Worm (Caenorhabditis elegans) whole organism, late embryonic: ENCODE measurements around the gene M03B6.1.

Experiments
- C08G9.2 ChIP-seq: sonication (generic microtip); optimal IDR thresholded peaks from 2 replicates; lab custom pipeline; 2016; ENCODE audit warnings: mild to moderate bottlenecking, missing genetic modification characterization, moderate library complexity, missing compliant biosample characterization
- K02D7.2 ChIP-seq: sonication (generic microtip); optimal IDR thresholded peaks from 2 replicates; lab custom pipeline; 2017; ENCODE audit warnings: mild to moderate bottlenecking, missing genetic modification characterization, missing compliant biosample characterization
- K09A11.1 ChIP-seq: sonication (generic microtip); optimal IDR thresholded peaks from 2 replicates; lab custom pipeline; 2017; ENCODE audit warnings: antibody characterized with exemption, mild to moderate bottlenecking, missing genetic modification characterization, missing compliant biosample characterization; ENCODE audit not compliant: insufficient read depth
- T23F11.4 ChIP-seq: fragments of 200-800 bp; sonication (Bioruptor generic); optimal IDR thresholded peaks from 2 replicates; lab custom pipeline; 2018; ENCODE audit warnings: mild to moderate bottlenecking, missing genetic modification characterization, missing compliant biosample characterization
- ahr-1 ChIP-seq: sonication (generic microtip); optimal IDR thresholded peaks from 2 replicates; lab custom pipeline; 2016; ENCODE audit warnings: missing genetic modification characterization, missing compliant biosample characterization
- ceh-19 ChIP-seq: fragments of 200-800 bp; sonication (Bioruptor generic); optimal IDR thresholded peaks from 2 replicates; lab custom pipeline; 2018; ENCODE audit warnings: mild to moderate bottlenecking, missing genetic modification characterization, missing compliant biosample characterization
- ceh-2 ChIP-seq: sonication (generic microtip); optimal IDR thresholded peaks from 2 replicates; lab custom pipeline; 2016; ENCODE audit warnings: missing genotype, missing genetic modification characterization, missing compliant biosample characterization
- ceh-22 ChIP-seq: sonication (generic microtip); optimal IDR thresholded peaks from 2 replicates; lab custom pipeline; 2017; ENCODE audit warnings: missing biosample characterization, missing genetic modification characterization
- ceh-45 ChIP-seq: fragments of 200-800 bp; sonication (Bioruptor generic); IDR thresholded peaks from 2 replicates; pipeline ENCODE4 v1.3.6; 2022; ENCODE audit warnings: missing genetic modification reagents, missing genetic modification characterization, missing compliant biosample characterization
- ceh-48 ChIP-seq: sonication (generic microtip); optimal IDR thresholded peaks from 2 replicates; lab custom pipeline; 2016; ENCODE audit warnings: missing genetic modification characterization, inconsistent platforms, missing compliant biosample characterization
- che-1 ChIP-seq: sonication (generic microtip); optimal IDR thresholded peaks from 2 replicates; lab custom pipeline; 2016; ENCODE audit warnings: mild to moderate bottlenecking, missing genetic modification characterization, missing compliant biosample characterization
- dve-1 ChIP-seq: sonication (generic microtip); optimal IDR thresholded peaks from 2 replicates; lab custom pipeline; 2017; ENCODE audit warnings: antibody characterized with exemption, mild to moderate bottlenecking, missing genetic modification characterization, missing compliant biosample characterization
- elt-4 ChIP-seq: sonication (generic microtip); optimal IDR thresholded peaks from 2 replicates; lab custom pipeline; 2016; ENCODE audit warnings: missing genetic modification characterization, missing compliant biosample characterization
- ets-4 ChIP-seq: sonication (generic microtip); optimal IDR thresholded peaks from 2 replicates; lab custom pipeline; 2016; ENCODE audit warnings: missing genetic modification characterization, missing compliant biosample characterization
- gmeb-2 ChIP-seq: sonication (generic microtip); optimal IDR thresholded peaks from 2 replicates; lab custom pipeline; 2016; ENCODE audit warnings: missing genetic modification characterization, inconsistent platforms, missing compliant biosample characterization
- hlh-13 ChIP-seq: fragments of 200-800 bp; sonication (Bioruptor generic); optimal IDR thresholded peaks from 2 replicates; lab custom pipeline; 2018; ENCODE audit warnings: mild to moderate bottlenecking, missing genetic modification characterization, missing compliant biosample characterization
- hlh-30 ChIP-seq: sonication (generic microtip); optimal IDR thresholded peaks from 2 replicates; lab custom pipeline; 2017; ENCODE audit warnings: antibody characterized with exemption, missing genetic modification characterization, missing compliant biosample characterization; ENCODE audit not compliant: insufficient read depth
- hlh-8 ChIP-seq: sonication (generic microtip); optimal IDR thresholded peaks from 2 replicates; lab custom pipeline; 2016; ENCODE audit warnings: missing genotype, missing genetic modification characterization, missing compliant biosample characterization
- lim-6 ChIP-seq: sonication (generic microtip); optimal IDR thresholded peaks from 2 replicates; lab custom pipeline; 2016; ENCODE audit warnings: missing genetic modification characterization, missing compliant biosample characterization
- lin-11 ChIP-seq: fragments of 200-800 bp; sonication (Bioruptor generic); optimal IDR thresholded peaks from 2 replicates; lab custom pipeline; 2018; ENCODE audit warnings: mild to moderate bottlenecking, missing genetic modification characterization, missing compliant biosample characterization
- madf-2 ChIP-seq: sonication (generic microtip); optimal IDR thresholded peaks from 2 replicates; lab custom pipeline; 2017; ENCODE audit warnings: missing genetic modification characterization, missing compliant biosample characterization
- mec-3 ChIP-seq: sonication (generic microtip); optimal IDR thresholded peaks from 2 replicates; lab custom pipeline; 2016; ENCODE audit warnings: borderline replicate concordance, missing genetic modification characterization, missing compliant biosample characterization
- nhr-232 ChIP-seq: sonication (generic microtip); optimal IDR thresholded peaks from 2 replicates; lab custom pipeline; 2016; ENCODE audit warnings: missing genetic modification characterization, missing compliant biosample characterization
- odd-2 ChIP-seq: sonication (generic microtip); optimal IDR thresholded peaks from 2 replicates; lab custom pipeline; 2017; ENCODE audit warnings: antibody characterized with exemption, mild to moderate bottlenecking, missing genetic modification characterization, missing compliant biosample characterization
- pat-9 ChIP-seq: fragments of 200-800 bp; sonication (Bioruptor generic); optimal IDR thresholded peaks from 2 replicates; lab custom pipeline; 2018; ENCODE audit warnings: mild to moderate bottlenecking, missing genetic modification characterization, moderate library complexity, missing compliant biosample characterization
- pha-2 ChIP-seq: sonication (generic microtip); optimal IDR thresholded peaks from 2 replicates; lab custom pipeline; 2017; ENCODE audit warnings: mild to moderate bottlenecking, missing genetic modification characterization, missing compliant biosample characterization
- pros-1 ChIP-seq: fragments of 150-350 bp; optimal IDR thresholded peaks from 2 replicates; lab custom pipeline; 2014; ENCODE audit warnings: missing biosample characterization, missing genetic modification reagents, missing genetic modification characterization
- rnt-1 ChIP-seq: sonication (generic microtip); optimal IDR thresholded peaks from 2 replicates; lab custom pipeline; 2016; ENCODE audit warnings: missing genetic modification characterization, missing compliant biosample characterization
- sdc-2 ChIP-seq: sonication (generic microtip); optimal IDR thresholded peaks from 2 replicates; lab custom pipeline; 2016; ENCODE audit warnings: missing genotype, missing genetic modification characterization, missing compliant biosample characterization
- ttx-3 ChIP-seq: sonication (generic microtip); optimal IDR thresholded peaks from 2 replicates; lab custom pipeline; 2016; ENCODE audit warnings: missing genetic modification reagents, missing genetic modification characterization, missing compliant biosample characterization
- unc-42 ChIP-seq: sonication (generic microtip); optimal IDR thresholded peaks from 2 replicates; lab custom pipeline; 2016; ENCODE audit warnings: missing genotype, missing genetic modification characterization, missing compliant biosample characterization
- unc-55 ChIP-seq: sonication (generic microtip); optimal IDR thresholded peaks from 2 replicates; lab custom pipeline; 2017; ENCODE audit warnings: missing biosample characterization, missing genetic modification reagents, missing genetic modification characterization
- unc-86 ChIP-seq: sonication (generic microtip); optimal IDR thresholded peaks from 2 replicates; lab custom pipeline; 2016; ENCODE audit warnings: missing genetic modification characterization, missing compliant biosample characterization
- ztf-16 ChIP-seq: sonication (generic microtip); optimal IDR thresholded peaks from 2 replicates; lab custom pipeline; 2017; ENCODE audit warnings: missing genetic modification characterization, missing compliant biosample characterization

The M03B6.1 gene

DNA sequence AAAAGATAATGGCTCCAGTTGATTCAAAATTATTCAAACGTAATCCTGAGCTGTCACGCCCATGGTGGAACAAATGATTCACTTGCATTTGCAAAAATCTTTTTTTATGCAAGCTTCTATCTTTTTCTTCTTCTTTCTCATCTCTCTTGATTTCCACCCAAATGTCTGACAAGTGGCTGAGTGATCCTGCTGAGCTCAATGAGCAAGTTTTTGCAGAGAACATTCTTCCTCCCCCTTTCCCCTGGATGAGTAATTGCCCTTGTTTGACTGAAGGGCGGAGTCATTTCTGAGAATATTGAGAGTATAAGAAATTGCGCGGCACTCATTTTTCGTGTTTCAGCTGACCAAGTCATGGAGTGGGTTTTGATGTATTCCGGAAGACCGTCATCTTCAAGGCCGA lies at the start of gene M03B6.1:
Gene M03B6.1 (plus strand): TSS at position 334 of the 400 bp plus-strand sequence.
- no peak for TF ChIP-seq elt-4 (tag; lab: Kevin White, UChicago)
- no peak for TF ChIP-seq hlh-8 (tag; lab: Kevin White, UChicago)
- TF ChIP-seq, all 69 proteins: peak for 0

- TF ChIP-seq ahr-1 (tag; lab: Kevin White, UChicago) (no peak), lim-6 (tag; lab: Kevin White, UChicago) (no peak), ceh-22 (tag; lab: Kevin White, UChicago) (no peak)
Observed at ce11 chrX:13793525-13793924, 47.9 kb upstream of the M03B6.1 start, which contains the start of gene ZK1086.2. Gene ZK1086.2, minus strand, starts transcription at chrX:13793625.

DNA sequence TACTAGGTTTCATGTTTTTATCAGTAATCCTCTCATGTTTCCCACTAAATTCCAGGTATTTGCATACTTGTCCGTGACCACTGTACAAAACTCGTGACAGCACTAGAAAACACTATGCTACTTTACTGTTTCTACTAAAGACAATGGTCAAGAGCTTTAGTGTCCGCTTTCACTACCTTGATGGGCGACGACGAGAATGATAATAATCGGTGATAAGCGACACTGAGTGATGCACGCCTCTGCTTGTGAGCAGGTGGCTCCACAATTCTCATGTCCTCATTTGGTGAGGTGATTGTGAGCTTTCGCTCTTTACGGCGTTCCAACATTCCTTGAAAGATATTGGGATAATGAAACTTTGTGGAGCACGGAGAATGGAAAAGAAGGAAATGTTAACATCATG lies 38.2 kb upstream of the M03B6.1 start:
- TF ChIP-seq T23F11.4 (GFP tag; lab: Kevin White, UChicago) = no peak
- TF ChIP-seq pros-1 = no peak
- no peak for TF ChIP-seq unc-86 (tag; lab: Kevin White, UChicago)

DNA sequence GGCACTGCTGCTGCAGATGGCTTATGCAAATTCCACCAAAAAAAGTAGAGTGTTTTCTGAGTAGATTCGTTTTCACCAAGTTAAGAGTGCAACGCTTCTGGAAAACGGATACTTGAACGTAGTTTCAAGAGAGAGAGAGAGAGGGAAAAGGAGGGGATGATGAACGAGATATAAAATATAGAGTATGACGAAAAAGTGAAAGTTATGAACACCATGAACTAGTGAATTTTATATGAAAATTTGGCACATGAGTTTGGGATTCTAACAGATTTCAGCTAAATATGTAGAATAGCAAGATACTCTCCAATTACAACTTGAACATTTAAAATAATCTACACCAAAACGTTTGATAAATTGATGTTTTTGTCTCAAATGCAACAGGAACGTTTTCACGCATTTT lies 31.6 kb upstream of the M03B6.1 start, which contains the start of gene obr-3:
Gene obr-3 (minus strand): TSS at position 101 of the 400 bp plus-strand sequence.
- no peak for TF ChIP-seq madf-2 (tag; lab: Kevin White, UChicago)
- no peak for TF ChIP-seq rnt-1
- no peak for TF ChIP-seq lin-11 (tag; lab: Kevin White, UChicago)
- no peak for TF ChIP-seq ttx-3 (tag; lab: Kevin White, UChicago)
- no peak for TF ChIP-seq hlh-13 (GFP tag; lab: Kevin White, UChicago)
- TF ChIP-seq K02D7.2 (tag; lab: Kevin White, UChicago) = no peak
- TF ChIP-seq dve-1 (tag; lab: Kevin White, UChicago) = no peak
- no peak for TF ChIP-seq unc-55 (GFP tag; lab: Kevin White, UChicago)
- no peak for TF ChIP-seq nhr-232
- no peak for TF ChIP-seq ahr-1 (tag; lab: Kevin White, UChicago)
- TF ChIP-seq mec-3 (tag; lab: Kevin White, UChicago) = no peak
- TF ChIP-seq C08G9.2 (tag; lab: Kevin White, UChicago) = no peak
- TF ChIP-seq K09A11.1 (tag; lab: Kevin White, UChicago) = no peak
- TF ChIP-seq ceh-19 (GFP tag; lab: Kevin White, UChicago) = no peak
- TF ChIP-seq pha-2 (tag; lab: Kevin White, UChicago) = no peak
- no peak for TF ChIP-seq ceh-45 (GFP tag; lab: Robert Waterston, UW)
- no peak for TF ChIP-seq unc-42 (tag; lab: Kevin White, UChicago)
- no peak for TF ChIP-seq ets-4

DNA sequence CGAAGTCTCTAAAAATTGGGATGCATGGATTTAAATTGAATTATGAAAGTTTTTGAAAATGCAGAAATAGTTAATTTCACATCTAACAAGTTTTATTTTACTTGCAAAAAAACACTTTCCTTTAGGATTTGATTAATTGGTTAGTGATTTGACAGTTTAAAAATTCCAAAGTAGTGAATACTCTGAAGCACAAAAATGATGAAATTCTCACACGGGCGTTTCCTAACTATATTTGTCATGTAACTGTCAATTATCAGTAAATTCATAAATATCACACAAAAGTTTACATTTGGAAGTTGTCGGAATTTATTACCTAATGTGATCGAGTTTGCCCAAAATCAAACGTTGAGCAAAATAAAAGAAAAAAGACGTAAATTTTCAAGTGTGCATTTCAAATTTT lies 30.3 kb upstream of the M03B6.1 start:
- TF ChIP-seq pha-2 (tag; lab: Kevin White, UChicago) = no peak
- TF ChIP-seq T23F11.4 (GFP tag; lab: Kevin White, UChicago) = no peak
- TF ChIP-seq lim-6 (tag; lab: Kevin White, UChicago) = no peak
- TF ChIP-seq elt-4 (tag; lab: Kevin White, UChicago) = no peak
- no peak for TF ChIP-seq odd-2 (tag; lab: Kevin White, UChicago)
- TF ChIP-seq gmeb-2 (tag; lab: Kevin White, UChicago) = no peak
- TF ChIP-seq sdc-2 (tag; lab: Kevin White, UChicago) = no peak
- no peak for TF ChIP-seq C08G9.2 (tag; lab: Kevin White, UChicago)
- TF ChIP-seq hlh-30 (tag; lab: Kevin White, UChicago) = no peak
- no peak for TF ChIP-seq ztf-16 (tag; lab: Kevin White, UChicago)
- TF ChIP-seq pat-9 = no peak
- no peak for TF ChIP-seq ceh-45 (GFP tag; lab: Robert Waterston, UW)
- no peak for TF ChIP-seq ceh-48 (tag; lab: Kevin White, UChicago)
- TF ChIP-seq ceh-2 (tag; lab: Kevin White, UChicago) = no peak
- no peak for TF ChIP-seq che-1
